Fruit fly (Drosophila melanogaster) Kc167 (cell line): ENCODE data around the gene CG43339.

Experiments used
- h ChIP-seq: fragments of >200 bp; optimal IDR thresholded peaks from 3 replicates; lab custom pipeline; 2018; ENCODE audit warnings: missing external identifiers
- insv ChIP-seq: fragments of >200 bp; optimal IDR thresholded peaks from 3 replicates; lab custom pipeline; 2018; ENCODE audit warnings: missing external identifiers
- psq ChIP-seq: fragments of >200 bp; optimal IDR thresholded peaks from 2 replicates; lab custom pipeline; 2017; ENCODE audit warnings: missing external identifiers
- ttk ChIP-seq: sonication (Bioruptor generic); optimal IDR thresholded peaks from 2 replicates; lab custom pipeline; 2017; ENCODE audit warnings: missing external identifiers

DNA sequence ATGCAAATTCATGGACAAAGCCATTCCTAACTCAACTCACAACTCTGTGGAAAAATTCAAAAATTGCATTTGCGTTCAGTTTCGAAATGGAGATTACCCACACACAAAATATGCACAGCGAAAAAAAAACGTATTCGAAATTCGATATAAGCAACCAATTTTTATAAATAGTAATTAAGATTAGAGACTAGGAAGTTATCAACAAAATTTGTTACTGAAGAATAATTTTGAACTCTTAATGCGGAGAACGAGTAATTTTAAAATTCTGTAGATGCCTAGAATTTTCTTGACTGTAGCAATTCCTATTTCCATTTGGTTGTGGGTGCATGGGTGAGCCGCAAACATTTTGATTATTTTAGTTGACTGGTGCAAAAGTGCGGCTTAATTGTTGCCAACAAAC lies 9.7 kb downstream of the CG43339 start:
- TF ChIP-seq psq (lab: Kevin White, UChicago) (no peak), ttk (lab: Kevin White, UChicago) (no peak), h (no peak), insv (lab: Kevin White, UChicago) (no peak)
